Fruit fly (Drosophila melanogaster): ENCODE results near the gene CG45012.

dm6 chr2L:11789690-11790089, 44.7 kb upstream of the CG45012 start, which contains the start of gene CG14932:
- TF ChIP-seq cnc (optimal IDR thresholded peaks at IDR 0.05) (no peak), pad (GFP tag; optimal IDR thresholded peaks at IDR 0.05) (no peak), Crg-1 (GFP tag; optimal IDR thresholded peaks at IDR 0.05) (no peak), tj (GFP tag; optimal IDR thresholded peaks at IDR 0.05) (no peak)
